Worm (Caenorhabditis elegans): ENCODE data around the gene cdh-4.

Gene cdh-4

DNA sequence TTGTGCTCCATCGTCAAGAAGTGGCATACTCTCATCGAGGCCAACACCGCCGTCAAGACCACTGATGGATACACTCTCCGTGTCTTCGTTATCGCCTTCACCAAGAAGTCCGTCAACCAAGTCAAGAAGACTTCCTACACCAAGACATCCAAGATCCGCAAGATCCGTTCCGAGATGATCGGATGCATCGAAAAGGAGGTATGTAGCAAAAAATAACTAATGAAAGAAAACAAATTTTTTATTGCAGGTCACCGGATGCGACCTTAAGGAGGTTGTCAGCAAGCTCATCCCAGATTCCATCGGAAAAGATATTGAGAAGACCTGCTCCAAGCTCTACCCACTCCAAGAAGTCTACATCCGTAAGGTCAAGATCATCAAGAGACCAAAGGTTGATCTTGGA, 43.8 kb upstream of the cdh-4 start:
- TF ChIP-seq ham-2 (GFP tag; optimal IDR thresholded peaks at IDR 0.05) (no peak), mls-2 (tag; optimal IDR thresholded peaks at IDR 0.05) (no peak), drap-1 (GFP tag; optimal IDR thresholded peaks at IDR 0.05) (no peak), nhr-28 (tag; optimal IDR thresholded peaks at IDR 0.05) (no peak), unc-120 (tag; optimal IDR thresholded peaks at IDR 0.05; ENCODE audit: poor library complexity, severe bottlenecking) (no peak)

DNA sequence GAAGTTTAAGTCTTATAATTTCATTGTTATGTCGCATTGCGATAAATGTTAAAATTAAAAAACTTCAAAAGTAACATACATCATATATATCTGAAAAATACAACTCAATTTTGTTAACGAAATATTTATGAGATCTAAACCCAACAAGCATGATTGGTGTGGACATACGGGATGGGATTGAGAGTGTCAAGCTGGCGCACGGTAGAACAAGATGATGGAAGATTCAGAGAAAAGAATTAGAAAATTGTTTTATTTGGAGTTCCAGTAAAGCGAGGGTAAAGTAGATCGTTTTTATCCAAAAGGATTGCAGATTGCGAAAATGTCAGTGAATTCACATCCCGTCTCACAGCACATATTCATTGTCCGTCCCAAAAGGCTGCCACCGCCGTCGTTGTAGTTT, 43.4 kb upstream of the cdh-4 start:
- TF ChIP-seq nhr-237 (tag; optimal IDR thresholded peaks at IDR 0.05) (no peak), unc-62 (GFP tag; optimal IDR thresholded peaks at IDR 0.05) (no peak), nhr-12 (tag; optimal IDR thresholded peaks at IDR 0.05) (no peak), lin-32 (GFP tag; optimal IDR thresholded peaks at IDR 0.05) (no peak), mls-2 (tag; optimal IDR thresholded peaks at IDR 0.05) (no peak), elt-3 (tag; optimal IDR thresholded peaks at IDR 0.05) (no peak), zip-8 (tag; optimal IDR thresholded peaks at IDR 0.05) (no peak), mep-1 (tag; optimal IDR thresholded peaks at IDR 0.05) (no peak), nhr-28 (tag; optimal IDR thresholded peaks at IDR 0.05) (no peak), ces-1 (GFP tag; optimal IDR thresholded peaks at IDR 0.05) (no peak), hlh-1 (tag; optimal IDR thresholded peaks at IDR 0.05) (no peak), ceh-83 (GFP tag; optimal IDR thresholded peaks at IDR 0.05) (no peak), tbx-8 (GFP tag; optimal IDR thresholded peaks at IDR 0.05) (no peak)

DNA sequence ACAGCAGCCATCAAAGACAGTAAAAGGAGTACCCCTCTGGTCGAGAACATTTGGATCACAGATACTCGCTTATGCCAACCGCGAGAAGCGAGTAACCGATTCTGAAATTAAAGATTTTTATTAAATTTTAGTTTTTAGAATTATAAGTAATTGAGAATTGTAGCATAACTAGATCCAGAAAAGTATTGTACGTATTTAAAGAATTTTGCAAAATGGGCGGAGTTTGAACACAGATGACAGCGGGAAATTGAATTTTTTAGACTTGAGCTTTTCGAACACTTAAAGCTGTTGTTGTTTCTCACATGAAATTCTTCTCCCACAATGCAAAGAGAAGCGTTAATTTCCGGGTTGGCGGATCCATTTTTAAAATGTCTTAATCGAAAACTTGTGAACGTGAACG, 42.7 kb upstream of the cdh-4 start, which contains the start of gene ins-17:
ins-17 (minus strand) TSS at position 101 of the 400 bp plus-strand sequence.
- TF ChIP-seq nhr-76 (tag; optimal IDR thresholded peaks at IDR 0.05) (no peak), lsy-2 (tag; optimal IDR thresholded peaks at IDR 0.05) (no peak), ceh-39 (tag; optimal IDR thresholded peaks at IDR 0.05) (no peak), elt-3 (tag; optimal IDR thresholded peaks at IDR 0.05) (no peak), unc-62 (GFP tag; optimal IDR thresholded peaks at IDR 0.05) (no peak), lin-32 (GFP tag; optimal IDR thresholded peaks at IDR 0.05) (no peak), zip-8 (tag; optimal IDR thresholded peaks at IDR 0.05) (no peak), nhr-28 (tag; optimal IDR thresholded peaks at IDR 0.05) (no peak), cnd-1 (tag; optimal IDR thresholded peaks at IDR 0.05) (no peak)

DNA sequence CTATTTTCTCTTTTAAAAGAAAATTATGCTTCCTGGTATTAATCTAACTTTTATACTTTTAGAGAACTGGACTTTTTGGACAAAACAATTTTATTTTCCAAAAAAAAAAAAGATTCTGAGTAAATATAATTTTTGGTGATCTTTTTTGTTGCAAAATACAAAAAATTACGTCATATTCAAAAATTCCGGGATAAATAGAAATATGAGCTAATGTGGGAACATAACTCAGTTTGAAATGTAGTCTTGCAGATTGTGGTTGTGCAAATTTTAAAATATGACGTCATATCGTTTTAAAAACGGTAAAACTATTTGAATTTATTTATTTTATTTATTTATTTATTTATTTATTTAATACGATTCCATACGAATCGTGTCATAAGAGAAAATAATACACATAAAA, 38.4 kb upstream of the cdh-4 start:
- TF ChIP-seq unc-39 (tag; optimal IDR thresholded peaks at IDR 0.05) (no peak), mab-5 (tag; optimal IDR thresholded peaks at IDR 0.05) (no peak), ceh-43 (GFP tag; optimal IDR thresholded peaks at IDR 0.05) (no peak), ham-2 (GFP tag; optimal IDR thresholded peaks at IDR 0.05) (no peak), nhr-12 (tag; optimal IDR thresholded peaks at IDR 0.05) (no peak), zip-8 (tag; optimal IDR thresholded peaks at IDR 0.05) (peak; percentile 97)

DNA sequence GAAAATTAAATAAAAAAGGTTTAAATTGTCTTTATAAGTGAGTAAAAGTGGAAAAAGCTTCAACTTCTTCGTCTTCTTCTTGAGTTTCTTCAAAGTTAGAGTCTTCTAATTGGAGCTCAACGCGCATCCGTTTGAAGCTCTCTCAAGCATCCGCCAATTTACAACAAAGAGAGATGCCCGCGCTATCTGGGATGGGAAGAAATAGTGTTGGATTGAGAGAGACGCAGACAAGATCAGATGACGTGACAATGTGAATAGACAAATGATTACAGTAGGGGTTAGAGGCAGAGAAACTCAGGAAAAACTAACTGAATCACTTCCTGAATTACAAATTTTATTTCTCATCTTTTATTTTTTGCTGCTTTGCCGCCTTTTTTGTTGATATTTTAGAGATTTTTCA, 37.2 kb upstream of the cdh-4 start:
- no peak for TF ChIP-seq nhr-76 (tag; optimal IDR thresholded peaks at IDR 0.05)
- no peak for TF ChIP-seq unc-62 (GFP tag; optimal IDR thresholded peaks at IDR 0.05)
- no peak for TF ChIP-seq blmp-1 (tag; optimal IDR thresholded peaks at IDR 0.05)
- no peak for TF ChIP-seq mls-2 (tag; optimal IDR thresholded peaks at IDR 0.05)
- TF ChIP-seq ham-2 (GFP tag; optimal IDR thresholded peaks at IDR 0.05): no peak
- TF ChIP-seq nhr-28 (tag; optimal IDR thresholded peaks at IDR 0.05): no peak
- TF ChIP-seq bed-3 (GFP tag; optimal IDR thresholded peaks at IDR 0.05): no peak
- TF ChIP-seq lin-32 (GFP tag; optimal IDR thresholded peaks at IDR 0.05): no peak
- TF ChIP-seq zip-8 (tag; optimal IDR thresholded peaks at IDR 0.05): no peak
- TF ChIP-seq M03D4.4 (tag; optimal IDR thresholded peaks at IDR 0.05): no peak
- no peak for TF ChIP-seq snpc-4 (tag; optimal IDR thresholded peaks at IDR 0.05)
- no peak for TF ChIP-seq nhr-237 (tag; optimal IDR thresholded peaks at IDR 0.05)
- TF ChIP-seq lsy-2 (tag; optimal IDR thresholded peaks at IDR 0.05): no peak
- TF ChIP-seq pha-4 (tag; optimal IDR thresholded peaks at IDR 0.05): no peak
- no peak for TF ChIP-seq cnd-1 (tag; optimal IDR thresholded peaks at IDR 0.05)

- TF ChIP-seq zip-8 (tag; optimal IDR thresholded peaks at IDR 0.05) (no peak), unc-62 (GFP tag; optimal IDR thresholded peaks at IDR 0.05) (no peak), ceh-43 (GFP tag; optimal IDR thresholded peaks at IDR 0.05) (no peak), lsy-2 (tag; optimal IDR thresholded peaks at IDR 0.05) (no peak), sptf-1 (tag; optimal IDR thresholded peaks at IDR 0.05) (no peak), M03D4.4 (tag; optimal IDR thresholded peaks at IDR 0.05) (no peak), unc-120 (tag; optimal IDR thresholded peaks at IDR 0.05; ENCODE audit: poor library complexity, severe bottlenecking) (no peak), hlh-1 (tag; optimal IDR thresholded peaks at IDR 0.05) (no peak)
These were observed 32.9 kb upstream of the cdh-4 start for ce11 chrIII:4487271-4487670.
